Worm (Caenorhabditis elegans) whole organism, L3 larva: ENCODE measurements around the gene fbxc-49.

ENCODE experiments used
- R02D3.7 ChIP-seq: fragments of 150-350 bp; optimal IDR thresholded peaks from 2 replicates; lab custom pipeline; 2014; ENCODE audit warnings: missing biosample characterization, missing genetic modification characterization
- ZK546.5 ChIP-seq: sonication (generic microtip); optimal IDR thresholded peaks from 2 replicates; lab custom pipeline; 2017; ENCODE audit warnings: missing biosample characterization, missing genetic modification characterization
- aly-2 ChIP-seq: fragments of 150-350 bp; optimal IDR thresholded peaks from 2 replicates; lab custom pipeline; 2014; ENCODE audit warnings: missing biosample characterization, missing genetic modification characterization
- ama-1 ChIP-seq: fragments of 150-350 bp; optimal IDR thresholded peaks from 2 replicates; lab custom pipeline; 2018
- ceh-16 ChIP-seq: sonication (generic microtip); optimal IDR thresholded peaks from 2 replicates; lab custom pipeline; 2017; ENCODE audit warnings: missing biosample characterization, missing genetic modification characterization
- ceh-28 ChIP-seq: fragments of 150-350 bp; optimal IDR thresholded peaks from 2 replicates; lab custom pipeline; 2014; ENCODE audit warnings: missing biosample characterization, missing genetic modification reagents, missing genetic modification characterization
- ceh-82 ChIP-seq: fragments of 150-350 bp; optimal IDR thresholded peaks from 2 replicates; lab custom pipeline; 2014; ENCODE audit warnings: missing biosample characterization, missing genetic modification characterization
- daf-12 ChIP-seq: fragments of 150-350 bp; optimal IDR thresholded peaks from 2 replicates; lab custom pipeline; 2014; ENCODE audit warnings: missing biosample characterization, missing genetic modification reagents, missing genetic modification characterization
- egl-27 ChIP-seq: sonication (generic microtip); optimal IDR thresholded peaks from 4 replicates; lab custom pipeline; 2017; ENCODE audit warnings: missing biosample characterization, missing genetic modification reagents, missing genetic modification characterization
- egl-5 ChIP-seq: fragments of 150-350 bp; optimal IDR thresholded peaks from 2 replicates; lab custom pipeline; 2017; ENCODE audit warnings: missing biosample characterization, missing genetic modification reagents, missing genetic modification characterization, inconsistent platforms
- elt-1 ChIP-seq: fragments of 150-350 bp; optimal IDR thresholded peaks from 2 replicates; lab custom pipeline; 2014; ENCODE audit warnings: missing biosample characterization, missing genetic modification characterization
- elt-2 ChIP-seq: sonication (generic microtip); optimal IDR thresholded peaks from 2 replicates; lab custom pipeline; 2016; ENCODE audit warnings: missing genetic modification reagents, mild to moderate bottlenecking, missing genetic modification characterization, missing compliant biosample characterization
- elt-3 ChIP-seq, 3 experiments: fragments of 150-350 bp in 1 of 3; sonication (generic microtip) in 2 of 3; optimal IDR thresholded peaks; 2 replicates in 2 of 3; 4 replicates in 1 of 3; lab custom pipeline; 2014 to 2017; ENCODE audit warnings: missing biosample characterization in 3 of 3, missing genetic modification characterization in 3 of 3
- eor-1 ChIP-seq, 2 experiments: fragments of 150-350 bp; optimal IDR thresholded peaks; 2 replicates each; lab custom pipeline; 2014 to 2018; ENCODE audit warnings: missing biosample characterization in 2 of 2, missing genetic modification characterization in 2 of 2
- fkh-10 ChIP-seq: sonication (generic microtip); optimal IDR thresholded peaks from 2 replicates; lab custom pipeline; 2017; ENCODE audit warnings: missing biosample characterization, missing genetic modification reagents, missing genetic modification characterization
- fkh-2 ChIP-seq: fragments of 150-350 bp; optimal IDR thresholded peaks from 2 replicates; lab custom pipeline; 2014; ENCODE audit warnings: missing biosample characterization, missing genetic modification reagents, missing genetic modification characterization
- jun-1 ChIP-seq: fragments of 150-350 bp; optimal IDR thresholded peaks from 2 replicates; lab custom pipeline; 2014; ENCODE audit warnings: missing biosample characterization, missing genetic modification reagents, missing genetic modification characterization
- lin-15B ChIP-seq: fragments of 150-350 bp; optimal IDR thresholded peaks from 2 replicates; lab custom pipeline; 2014; ENCODE audit warnings: missing biosample characterization, missing genetic modification characterization
- lin-39 ChIP-seq: fragments of 150-350 bp; optimal IDR thresholded peaks from 2 replicates; lab custom pipeline; 2018; ENCODE audit warnings: missing biosample characterization, missing genetic modification reagents, missing genetic modification characterization
- lsy-12 ChIP-seq: sonication (generic microtip); optimal IDR thresholded peaks from 2 replicates; lab custom pipeline; 2016; ENCODE audit warnings: mild to moderate bottlenecking, missing genetic modification characterization, missing compliant biosample characterization
- mdl-1 ChIP-seq: fragments of 150-350 bp; optimal IDR thresholded peaks from 2 replicates; lab custom pipeline; 2014; ENCODE audit warnings: missing biosample characterization, missing genetic modification characterization
- mml-1 ChIP-seq: fragments of 150-350 bp; sonication (generic microtip); optimal IDR thresholded peaks from 3 replicates; lab custom pipeline; 2014; ENCODE audit warnings: missing biosample characterization, missing genetic modification characterization
- nfya-1 ChIP-seq: sonication (generic microtip); optimal IDR thresholded peaks from 2 replicates; lab custom pipeline; 2017; ENCODE audit warnings: missing genetic modification characterization, mild to moderate bottlenecking, missing compliant biosample characterization, antibody characterized with exemption, moderate library complexity; ENCODE audit not compliant: insufficient read depth
- nhr-11 ChIP-seq: fragments of 150-350 bp; optimal IDR thresholded peaks from 2 replicates; lab custom pipeline; 2014; ENCODE audit warnings: missing biosample characterization, missing genetic modification characterization
- nhr-23 ChIP-seq: fragments of 150-350 bp; optimal IDR thresholded peaks from 2 replicates; lab custom pipeline; 2014; ENCODE audit warnings: missing biosample characterization, missing genetic modification reagents, missing genetic modification characterization
- nhr-237 ChIP-seq: fragments of 150-350 bp; optimal IDR thresholded peaks from 2 replicates; lab custom pipeline; 2014; ENCODE audit warnings: missing biosample characterization, missing genetic modification characterization
- nhr-25 ChIP-seq: sonication (generic microtip); optimal IDR thresholded peaks from 2 replicates; lab custom pipeline; 2017; ENCODE audit warnings: missing biosample characterization, missing genetic modification characterization
- nhr-28 ChIP-seq: fragments of 150-350 bp; optimal IDR thresholded peaks from 2 replicates; lab custom pipeline; 2014; ENCODE audit warnings: missing biosample characterization, missing genetic modification characterization
- nhr-43 ChIP-seq: sonication (generic microtip); optimal IDR thresholded peaks from 2 replicates; lab custom pipeline; 2016; ENCODE audit warnings: mild to moderate bottlenecking, missing genetic modification characterization, missing compliant biosample characterization; ENCODE audit not compliant: poor library complexity, severe bottlenecking
- nhr-67 ChIP-seq: fragments of 150-350 bp; optimal IDR thresholded peaks from 2 replicates; lab custom pipeline; 2014; ENCODE audit warnings: missing biosample characterization, missing genetic modification characterization
- nhr-76 ChIP-seq: fragments of 150-350 bp; sonication (generic microtip); optimal IDR thresholded peaks from 5 replicates; lab custom pipeline; 2014; ENCODE audit warnings: missing biosample characterization, missing genetic modification characterization
- nhr-77 ChIP-seq: fragments of 150-350 bp; optimal IDR thresholded peaks from 2 replicates; lab custom pipeline; 2014; ENCODE audit warnings: missing biosample characterization, missing genetic modification characterization
- skn-1 ChIP-seq: fragments of 150-350 bp; optimal IDR thresholded peaks from 2 replicates; lab custom pipeline; 2014; ENCODE audit warnings: missing biosample characterization, missing genetic modification characterization
- snpc-4 ChIP-seq: fragments of 150-350 bp; optimal IDR thresholded peaks from 2 replicates; lab custom pipeline; 2014; ENCODE audit warnings: missing biosample characterization, missing genetic modification characterization
- unc-39 ChIP-seq: sonication (generic microtip); optimal IDR thresholded peaks from 4 replicates; lab custom pipeline; 2017; ENCODE audit warnings: missing biosample characterization, missing genetic modification characterization
- unc-62 ChIP-seq: fragments of 150-350 bp; sonication (generic microtip); optimal IDR thresholded peaks from 4 replicates; lab custom pipeline; 2014; ENCODE audit warnings: missing biosample characterization, missing genetic modification reagents, missing genetic modification characterization
- zag-1 ChIP-seq: fragments of 150-350 bp; optimal IDR thresholded peaks from 2 replicates; lab custom pipeline; 2014; ENCODE audit warnings: missing biosample characterization, missing genetic modification characterization
- ztf-4 ChIP-seq: fragments of 150-350 bp; optimal IDR thresholded peaks from 2 replicates; lab custom pipeline; 2014; ENCODE audit warnings: missing biosample characterization, missing genetic modification characterization

fbxc-49 gene

ce11 chrII:2071429-2071828 is 12.5 kb upstream of the fbxc-49 start, which contains the start of gene F07E5.7:
Gene F07E5.7, minus strand, starts transcription at chrII:2071529.
- TF ChIP-seq elt-2 (tag; lab: Kevin White, UChicago) = no peak
- TF ChIP-seq eor-1 (tag; optimal IDR thresholded peaks at IDR 0.05; lab: Kevin White, UChicago) = no peak
- no peak for TF ChIP-seq aly-2
- no peak for TF ChIP-seq fkh-2 (tag; lab: Kevin White, UChicago)
- TF ChIP-seq nhr-43 (tag; lab: Kevin White, UChicago) = no peak
- TF ChIP-seq egl-27 = no peak
- TF ChIP-seq mdl-1 (tag; lab: Kevin White, UChicago) = no peak
- no peak for TF ChIP-seq egl-5 (tag; lab: Kevin White, UChicago)
- no peak for TF ChIP-seq unc-62 (GFP tag; lab: Kevin White, UChicago)
- TF ChIP-seq lin-15B (tag; lab: Kevin White, UChicago) = no peak
- no peak for TF ChIP-seq elt-1 (tag; lab: Kevin White, UChicago)
- no peak for TF ChIP-seq nhr-28 (tag; lab: Kevin White, UChicago)
- TF ChIP-seq ZK546.5 (tag; lab: Kevin White, UChicago) = no peak
- no peak for TF ChIP-seq nhr-76 (tag; lab: Kevin White, UChicago)
- no peak for TF ChIP-seq nhr-67
- TF ChIP-seq nhr-25 (tag; lab: Kevin White, UChicago) = no peak
- TF ChIP-seq nhr-237 = no peak
- no peak for TF ChIP-seq nhr-77 (tag; lab: Kevin White, UChicago)
- TF ChIP-seq daf-12 (tag; lab: Kevin White, UChicago) = no peak
- no peak for TF ChIP-seq ceh-28 (tag; lab: Kevin White, UChicago)

ce11 chrII:2075513-2075912 is 8.4 kb upstream of the fbxc-49 start, which contains the start of gene F07E5.8:
Gene F07E5.8, minus strand, starts transcription at chrII:2075613.
- TF ChIP-seq ceh-28 (tag; lab: Kevin White, UChicago) (no peak), unc-39 (tag; lab: Kevin White, UChicago) (no peak), ama-1 (lab: Kevin White, UChicago) (no peak), lsy-12 (tag; lab: Kevin White, UChicago) (no peak), fkh-10 (GFP tag; lab: Kevin White, UChicago) (no peak), eor-1 (tag; optimal IDR thresholded peaks at IDR 0.05; lab: Kevin White, UChicago) (no peak), mdl-1 (tag; lab: Kevin White, UChicago) (no peak), fkh-2 (tag; lab: Kevin White, UChicago) (no peak), egl-5 (tag; lab: Kevin White, UChicago) (no peak), R02D3.7 (tag; lab: Kevin White, UChicago) (no peak), nhr-28 (tag; lab: Kevin White, UChicago) (no peak), mml-1 (tag; lab: Kevin White, UChicago) (no peak), ceh-16 (no peak), lin-39 (no peak), ZK546.5 (tag; lab: Kevin White, UChicago) (no peak), unc-62 (GFP tag; lab: Kevin White, UChicago) (no peak), daf-12 (tag; lab: Kevin White, UChicago) (no peak), egl-27 (no peak)

ce11 chrII:2076467-2076866 is 7.5 kb upstream of the fbxc-49 start:
- TF ChIP-seq nhr-67 (no peak), ama-1 (lab: Kevin White, UChicago) (no peak), ceh-82 (tag; lab: Kevin White, UChicago) (no peak), nhr-11 (tag; lab: Kevin White, UChicago) (no peak), ceh-28 (tag; lab: Kevin White, UChicago) (no peak), ZK546.5 (tag; lab: Kevin White, UChicago) (no peak), ceh-16 (no peak), unc-62 (GFP tag; lab: Kevin White, UChicago) (no peak), nhr-28 (tag; lab: Kevin White, UChicago) (no peak)
- TF ChIP-seq, all 47 proteins: peak for 0

ce11 chrII:2080425-2080824 is 3.5 kb upstream of the fbxc-49 start, which contains the start of gene F07E5.9:
Gene F07E5.9, minus strand, starts transcription at chrII:2080525.
- no peak for TF ChIP-seq eor-1 (tag; optimal IDR thresholded peaks at IDR 0.05; lab: Kevin White, UChicago)
- no peak for TF ChIP-seq daf-12 (tag; lab: Kevin White, UChicago)
- TF ChIP-seq skn-1 (tag; lab: Kevin White, UChicago) = no peak
- TF ChIP-seq zag-1 (tag; lab: Kevin White, UChicago) = no peak
- no peak for TF ChIP-seq lin-15B (tag; lab: Kevin White, UChicago)
- no peak for TF ChIP-seq R02D3.7 (tag; lab: Kevin White, UChicago)

- TF ChIP-seq egl-27 = no peak
- TF ChIP-seq nhr-25 (tag; lab: Kevin White, UChicago) = no peak
- no peak for TF ChIP-seq nhr-23 (tag; lab: Kevin White, UChicago)
- TF ChIP-seq nfya-1 (tag; lab: Kevin White, UChicago) = no peak
- TF ChIP-seq aly-2 = no peak
- TF ChIP-seq elt-3 (tag; optimal IDR thresholded peaks at IDR 0.05; lab: Kevin White, UChicago) = no peak
- TF ChIP-seq ztf-4 (tag; lab: Kevin White, UChicago) = no peak
- TF ChIP-seq nhr-28 (tag; lab: Kevin White, UChicago) = no peak
- no peak for TF ChIP-seq jun-1 (tag; lab: Kevin White, UChicago)
- no peak for TF ChIP-seq ama-1 (lab: Kevin White, UChicago)
- TF ChIP-seq unc-39 (tag; lab: Kevin White, UChicago) = no peak
- TF ChIP-seq zag-1 (tag; lab: Kevin White, UChicago) = no peak
- no peak for TF ChIP-seq nhr-67
- TF ChIP-seq snpc-4 (tag; lab: Kevin White, UChicago) = no peak
Measured at ce11 chrII:2081257-2081656, 2.7 kb upstream of the fbxc-49 start, which contains the start of gene T16A1.4. Gene T16A1.4, plus strand, starts transcription at chrII:2081557.
